Fruit fly (Drosophila melanogaster): Measurements from ENCODE around the gene mRpL17.

The mRpL17 gene

DNA sequence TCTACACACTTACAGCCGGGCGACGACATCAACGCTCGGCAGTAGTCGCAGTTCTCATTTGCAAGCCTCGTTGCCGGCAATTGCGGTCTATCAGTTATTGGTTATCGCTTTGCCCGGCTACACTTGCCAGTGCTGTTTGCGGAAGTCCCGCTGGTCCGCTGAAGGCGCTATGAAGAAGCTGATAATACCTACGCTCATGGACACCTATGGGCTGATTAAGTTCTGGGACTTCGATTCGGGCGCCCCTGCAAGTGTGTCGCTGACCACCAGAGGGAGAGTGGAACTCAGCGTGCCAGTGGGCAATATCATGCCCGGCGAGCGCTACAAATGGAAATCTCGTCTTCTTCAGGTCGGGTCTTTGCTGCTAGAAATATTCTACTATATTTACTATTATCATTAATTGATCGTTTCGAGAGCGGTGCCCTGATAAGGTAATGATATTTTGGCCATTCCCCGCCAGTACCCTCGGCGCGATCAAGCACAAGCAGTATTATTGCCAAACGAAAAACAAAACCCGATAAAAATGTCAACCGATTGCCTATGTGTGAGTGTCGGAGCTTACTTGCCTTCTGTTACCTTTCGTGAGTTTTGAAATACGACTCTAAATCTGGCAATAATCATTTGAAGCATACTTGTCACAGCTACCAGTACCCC is 35.5 kb downstream of the mRpL17 start:
- TF ChIP-seq h (optimal IDR thresholded peaks at IDR 0.05) (no peak), ttk (optimal IDR thresholded peaks at IDR 0.05) (no peak), Sin3A (optimal IDR thresholded peaks at IDR 0.05) (no peak), psq (optimal IDR thresholded peaks at IDR 0.05) (no peak)

DNA sequence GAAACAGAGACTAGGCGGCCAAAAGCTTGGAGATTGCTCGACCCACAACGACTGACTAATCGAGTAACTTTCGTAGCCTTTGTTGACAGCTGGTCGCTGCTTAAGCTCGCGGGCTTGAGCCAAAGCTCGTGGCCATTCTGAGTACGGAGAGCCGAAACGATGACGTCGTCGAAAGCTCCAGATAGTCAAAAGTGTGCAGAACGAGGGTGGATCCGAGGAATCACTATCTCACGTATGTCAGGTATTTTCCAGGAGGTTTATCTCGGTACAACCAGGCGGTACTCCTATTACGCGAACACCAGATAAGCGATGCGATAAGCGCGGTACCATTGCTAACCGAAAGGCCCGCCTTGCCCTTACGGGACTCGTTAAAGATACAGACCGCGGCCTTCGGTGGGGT is 47.0 kb downstream of the mRpL17 start:
- TF ChIP-seq insv (optimal IDR thresholded peaks at IDR 0.05) = no peak
- no peak for TF ChIP-seq h (optimal IDR thresholded peaks at IDR 0.05)
- TF ChIP-seq ttk (optimal IDR thresholded peaks at IDR 0.05) = no peak
- TF ChIP-seq Myc (optimal IDR thresholded peaks at IDR 0.05) = no peak
- no peak for TF ChIP-seq Sin3A (optimal IDR thresholded peaks at IDR 0.05)
- no peak for TF ChIP-seq psq (optimal IDR thresholded peaks at IDR 0.05)

DNA sequence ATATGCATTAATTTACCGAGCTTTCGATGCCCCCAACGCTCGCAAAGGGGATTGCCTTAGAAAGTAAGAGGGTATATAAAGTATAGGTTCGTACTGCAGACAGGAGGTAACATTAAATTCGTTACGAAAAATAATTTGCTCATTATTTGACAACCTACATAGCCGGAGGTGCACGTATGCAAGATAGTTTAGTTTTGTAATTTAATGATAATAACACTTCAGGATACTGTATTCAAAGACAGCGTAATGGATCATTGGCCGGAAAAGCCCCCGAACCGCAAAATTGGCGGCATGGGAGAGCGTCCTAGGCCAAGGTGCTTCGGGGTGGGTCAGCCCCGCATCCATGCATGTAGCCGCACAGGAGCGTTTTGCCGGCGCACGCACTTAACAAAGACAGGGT is 47.7 kb downstream of the mRpL17 start:
- TF ChIP-seq insv (optimal IDR thresholded peaks at IDR 0.05) (no peak), ttk (optimal IDR thresholded peaks at IDR 0.05) (no peak), h (optimal IDR thresholded peaks at IDR 0.05) (no peak), Sin3A (optimal IDR thresholded peaks at IDR 0.05) (no peak), Myc (optimal IDR thresholded peaks at IDR 0.05) (no peak), psq (optimal IDR thresholded peaks at IDR 0.05) (no peak)

DNA sequence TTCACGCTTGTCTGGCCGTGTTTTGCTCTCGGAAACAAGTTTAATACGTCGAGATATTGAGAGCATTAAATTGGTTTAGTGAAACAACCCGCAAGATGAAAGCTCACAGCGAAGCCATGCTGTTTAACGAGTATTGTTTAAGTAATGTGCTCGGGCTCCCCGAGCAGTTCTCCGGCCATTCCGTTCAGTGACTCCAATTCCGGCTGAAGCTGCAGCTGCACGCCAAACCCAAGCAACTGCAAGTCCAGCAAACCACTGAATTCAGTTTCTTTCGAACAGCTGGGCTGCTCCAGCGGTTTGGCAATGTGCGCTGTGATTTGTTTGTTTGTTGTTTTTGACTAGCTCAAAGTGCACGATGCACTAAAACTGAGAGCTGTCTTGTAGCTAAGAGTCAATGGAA is 50.6 kb downstream of the mRpL17 start:
- TF ChIP-seq Myc (optimal IDR thresholded peaks at IDR 0.05) (no peak), Sin3A (optimal IDR thresholded peaks at IDR 0.05) (no peak), psq (optimal IDR thresholded peaks at IDR 0.05) (no peak), ttk (optimal IDR thresholded peaks at IDR 0.05) (no peak), insv (optimal IDR thresholded peaks at IDR 0.05) (no peak), h (optimal IDR thresholded peaks at IDR 0.05) (no peak)

All from Kc167 (cell line).